Worm (Caenorhabditis elegans) whole organism, L2 larva: ENCODE measurements around the gene ZK742.6.

Source experiments
- C34F6.9 ChIP-seq: fragments of 150-350 bp; optimal IDR thresholded peaks from 2 replicates; lab custom pipeline; 2014; ENCODE audit warnings: missing biosample characterization, missing genetic modification characterization
- F13H6.1 ChIP-seq: sonication (generic microtip); optimal IDR thresholded peaks from 2 replicates; lab custom pipeline; 2016; ENCODE audit warnings: missing genetic modification characterization, missing compliant biosample characterization
- R02D3.7 ChIP-seq: fragments of 150-350 bp; optimal IDR thresholded peaks from 2 replicates; lab custom pipeline; 2014; ENCODE audit warnings: missing biosample characterization, missing genetic modification characterization
- Y55F3AM.14 ChIP-seq: fragments of 200-800 bp; sonication (Bioruptor generic); optimal IDR thresholded peaks from 2 replicates; lab custom pipeline; 2018; ENCODE audit warnings: mild to moderate bottlenecking, missing genetic modification characterization, missing compliant biosample characterization
- ZK546.5 ChIP-seq: sonication (generic microtip); optimal IDR thresholded peaks from 2 replicates; lab custom pipeline; 2017; ENCODE audit warnings: missing biosample characterization, missing genetic modification characterization
- ama-1 ChIP-seq: fragments of 150-350 bp; optimal IDR thresholded peaks from 2 replicates; lab custom pipeline; 2018; ENCODE audit warnings: inconsistent platforms
- blmp-1 ChIP-seq: sonication (generic microtip); optimal IDR thresholded peaks from 2 replicates; lab custom pipeline; 2017; ENCODE audit warnings: missing genetic modification characterization, mild to moderate bottlenecking, missing compliant biosample characterization, antibody characterized with exemption, moderate library complexity; ENCODE audit not compliant: insufficient read depth
- ceh-16 ChIP-seq: fragments of 150-350 bp; optimal IDR thresholded peaks from 2 replicates; lab custom pipeline; 2014; ENCODE audit warnings: missing biosample characterization, missing genetic modification characterization
- ceh-82 ChIP-seq: fragments of 150-350 bp; optimal IDR thresholded peaks from 2 replicates; lab custom pipeline; 2014; ENCODE audit warnings: missing biosample characterization, missing genetic modification characterization
- crh-2 ChIP-seq: sonication (generic microtip); optimal IDR thresholded peaks from 2 replicates; lab custom pipeline; 2017; ENCODE audit warnings: missing biosample characterization, missing genetic modification characterization
- dmd-4 ChIP-seq: sonication (generic microtip); optimal IDR thresholded peaks from 2 replicates; lab custom pipeline; 2017; ENCODE audit warnings: missing biosample characterization, missing genetic modification characterization
- egl-27 ChIP-seq: sonication (generic microtip); optimal IDR thresholded peaks from 3 replicates; lab custom pipeline; 2017; ENCODE audit warnings: missing biosample characterization, missing genetic modification reagents, missing genetic modification characterization
- elt-1 ChIP-seq: fragments of 150-350 bp; optimal IDR thresholded peaks from 2 replicates; lab custom pipeline; 2014; ENCODE audit warnings: missing biosample characterization, missing genetic modification characterization
- fos-1 ChIP-seq: fragments of 150-350 bp; optimal IDR thresholded peaks from 2 replicates; lab custom pipeline; 2014; ENCODE audit warnings: missing biosample characterization, missing genetic modification characterization
- gmeb-1 ChIP-seq: fragments of 150-350 bp; optimal IDR thresholded peaks from 2 replicates; lab custom pipeline; 2014; ENCODE audit warnings: missing biosample characterization, missing genetic modification characterization
- lin-11 ChIP-seq: fragments of 150-350 bp; sonication (generic microtip); optimal IDR thresholded peaks from 2 replicates; lab custom pipeline; 2014; ENCODE audit warnings: missing biosample characterization, missing genetic modification characterization, inconsistent platforms, mixed read lengths
- lin-13 ChIP-seq: fragments of 150-350 bp; optimal IDR thresholded peaks from 2 replicates; lab custom pipeline; 2014; ENCODE audit warnings: missing biosample characterization, missing genetic modification reagents, missing genetic modification characterization
- lin-39 ChIP-seq: fragments of 150-350 bp; optimal IDR thresholded peaks from 2 replicates; lab custom pipeline; 2014; ENCODE audit warnings: missing biosample characterization, missing genetic modification reagents, missing genetic modification characterization
- lsy-2 ChIP-seq, 2 experiments: fragments of 150-350 bp in 1 of 2; sonication (generic microtip) in 1 of 2; optimal IDR thresholded peaks; 2 replicates each; lab custom pipeline; 2014 to 2017; ENCODE audit warnings: missing biosample characterization in 2 of 2, missing genetic modification characterization in 2 of 2
- mab-5 ChIP-seq: fragments of 150-350 bp; optimal IDR thresholded peaks from 2 replicates; lab custom pipeline; 2014; ENCODE audit warnings: missing biosample characterization, missing genetic modification characterization
- mdl-1 ChIP-seq, 2 experiments: fragments of 150-350 bp in 1 of 2; sonication (generic microtip) in 1 of 2; optimal IDR thresholded peaks; 2 replicates each; lab custom pipeline; 2017; ENCODE audit warnings: missing biosample characterization in 2 of 2, missing genetic modification characterization in 2 of 2
- nhr-10 ChIP-seq: sonication (generic microtip); optimal IDR thresholded peaks from 2 replicates; lab custom pipeline; 2017; ENCODE audit warnings: missing biosample characterization, missing genetic modification characterization
- nhr-11 ChIP-seq: fragments of 150-350 bp; optimal IDR thresholded peaks from 2 replicates; lab custom pipeline; 2014; ENCODE audit warnings: missing biosample characterization, missing genetic modification characterization
- nhr-12 ChIP-seq: fragments of 150-350 bp; optimal IDR thresholded peaks from 2 replicates; lab custom pipeline; 2014; ENCODE audit warnings: missing biosample characterization, missing genetic modification characterization
- nhr-129 ChIP-seq: fragments of 150-350 bp; optimal IDR thresholded peaks from 2 replicates; lab custom pipeline; 2014; ENCODE audit warnings: missing biosample characterization, missing genetic modification characterization
- nhr-21 ChIP-seq: fragments of 150-350 bp; optimal IDR thresholded peaks from 2 replicates; lab custom pipeline; 2014; ENCODE audit warnings: missing biosample characterization, missing genetic modification characterization
- nhr-23 ChIP-seq: fragments of 150-350 bp; optimal IDR thresholded peaks from 2 replicates; lab custom pipeline; 2014; ENCODE audit warnings: missing biosample characterization, missing genetic modification reagents, missing genetic modification characterization
- nhr-237 ChIP-seq: fragments of 150-350 bp; optimal IDR thresholded peaks from 2 replicates; lab custom pipeline; 2014; ENCODE audit warnings: missing biosample characterization, missing genetic modification characterization
- nhr-25 ChIP-seq: fragments of 150-350 bp; sonication (generic microtip); optimal IDR thresholded peaks from 3 replicates; lab custom pipeline; 2014; ENCODE audit warnings: missing biosample characterization, missing genetic modification characterization
- nhr-6 ChIP-seq: fragments of 150-350 bp; optimal IDR thresholded peaks from 2 replicates; lab custom pipeline; 2014; ENCODE audit warnings: missing biosample characterization, missing genetic modification characterization
- nhr-77 ChIP-seq: fragments of 150-350 bp; optimal IDR thresholded peaks from 2 replicates; lab custom pipeline; 2014; ENCODE audit warnings: missing biosample characterization, missing genetic modification characterization
- peb-1 ChIP-seq: fragments of 150-350 bp; optimal IDR thresholded peaks from 2 replicates; lab custom pipeline; 2014; ENCODE audit warnings: missing biosample characterization, missing genetic modification characterization
- sem-4 ChIP-seq: fragments of 150-350 bp; optimal IDR thresholded peaks from 2 replicates; lab custom pipeline; 2014; ENCODE audit warnings: missing biosample characterization, missing genetic modification reagents, missing genetic modification characterization
- skn-1 ChIP-seq: sonication (generic microtip); optimal IDR thresholded peaks from 2 replicates; lab custom pipeline; 2017; ENCODE audit warnings: missing biosample characterization, missing genetic modification characterization
- sma-3 ChIP-seq: sonication (generic microtip); optimal IDR thresholded peaks from 2 replicates; lab custom pipeline; 2016; ENCODE audit warnings: missing genetic modification reagents, missing genetic modification characterization, missing compliant biosample characterization
- sma-9 ChIP-seq, 2 experiments: fragments of 150-350 bp in 1 of 2; sonication (generic microtip) in 1 of 2; optimal IDR thresholded peaks; 2 replicates each; lab custom pipeline; 2014 to 2016; ENCODE audit warnings: missing genetic modification characterization in 2 of 2, mild to moderate bottlenecking in 1 of 2, missing biosample characterization in 1 of 2, missing compliant biosample characterization in 1 of 2, missing genetic modification reagents in 1 of 2, moderate library complexity in 1 of 2
- unc-55 ChIP-seq: fragments of 150-350 bp; sonication (generic microtip); optimal IDR thresholded peaks from 3 replicates; lab custom pipeline; 2014; ENCODE audit warnings: missing biosample characterization, missing genetic modification reagents, missing genetic modification characterization
- unc-62 ChIP-seq: fragments of 150-350 bp; optimal IDR thresholded peaks from 2 replicates; lab custom pipeline; 2014; ENCODE audit warnings: missing biosample characterization, missing genetic modification reagents, missing genetic modification characterization
- zag-1 ChIP-seq: fragments of 150-350 bp; optimal IDR thresholded peaks from 2 replicates; lab custom pipeline; 2014; ENCODE audit warnings: missing biosample characterization, missing genetic modification characterization
- ztf-1 ChIP-seq: fragments of 200-800 bp; sonication (Bioruptor generic); conservative IDR thresholded peaks from 2 replicates; pipeline ENCODE4 v1.3.6; 2022; ENCODE audit warnings: missing genetic modification characterization, missing compliant biosample characterization
- ztf-11 ChIP-seq: sonication (generic microtip); optimal IDR thresholded peaks from 2 replicates; lab custom pipeline; 2017; ENCODE audit warnings: missing biosample characterization, missing genetic modification characterization

Gene ZK742.6

ce11 chrV:7826362-7826761, 11.6 kb upstream of the ZK742.6 start:
- no peak for TF ChIP-seq lsy-2 (tag; optimal IDR thresholded peaks at IDR 0.05; lab: Kevin White, UChicago)
- no peak for TF ChIP-seq ZK546.5 (tag; lab: Kevin White, UChicago)
- TF ChIP-seq lin-13 (GFP tag; lab: Kevin White, UChicago), result no peak
- no peak for TF ChIP-seq dmd-4 (tag; lab: Kevin White, UChicago)
- no peak for TF ChIP-seq ztf-11 (tag; lab: Kevin White, UChicago)
- no peak for TF ChIP-seq nhr-10 (tag; lab: Kevin White, UChicago)
- TF ChIP-seq nhr-12 (tag; lab: Kevin White, UChicago), result no peak
- no peak for TF ChIP-seq nhr-25 (tag; lab: Kevin White, UChicago)
- no peak for TF ChIP-seq fos-1 (tag; lab: Kevin White, UChicago)
- no peak for TF ChIP-seq ama-1 (lab: Kevin White, UChicago)
- TF ChIP-seq unc-62, result no peak
- TF ChIP-seq ceh-82 (tag; lab: Kevin White, UChicago), result no peak
- TF ChIP-seq nhr-11 (tag; lab: Kevin White, UChicago), result no peak
- no peak for TF ChIP-seq mab-5 (tag; lab: Kevin White, UChicago)
- no peak for TF ChIP-seq elt-1 (tag; lab: Kevin White, UChicago)
- no peak for TF ChIP-seq gmeb-1 (tag; lab: Kevin White, UChicago)
- no peak for TF ChIP-seq lin-39
- TF ChIP-seq, all 48 proteins: peak for 0

ce11 chrV:7825836-7826235, 11.1 kb upstream of the ZK742.6 start:
- no peak for TF ChIP-seq C34F6.9 (tag; lab: Kevin White, UChicago)
- TF ChIP-seq nhr-6 (tag; lab: Kevin White, UChicago), result no peak
- TF ChIP-seq F13H6.1 (tag; lab: Kevin White, UChicago), result peak; percentile 4
- TF ChIP-seq mdl-1 (tag; optimal IDR thresholded peaks at IDR 0.05; lab: Kevin White, UChicago), result no peak
- no peak for TF ChIP-seq nhr-23
- TF ChIP-seq R02D3.7 (tag; lab: Kevin White, UChicago), result no peak
- no peak for TF ChIP-seq ZK546.5 (tag; lab: Kevin White, UChicago)

- TF ChIP-seq ceh-82 (tag; lab: Kevin White, UChicago) (no peak), nhr-11 (tag; lab: Kevin White, UChicago) (no peak)
Observed at ce11 chrV:7824138-7824537, 9.4 kb upstream of the ZK742.6 start.

- TF ChIP-seq egl-27 (tag; lab: Kevin White, UChicago) (peak; percentile 19), lin-11 (tag; lab: Kevin White, UChicago) (no peak), ceh-16 (tag; lab: Kevin White, UChicago) (no peak), mab-5 (tag; lab: Kevin White, UChicago) (peak; percentile 56), ceh-82 (tag; lab: Kevin White, UChicago) (no peak), sma-9 (GFP tag; optimal IDR thresholded peaks at IDR 0.05; lab: Kevin White, UChicago) (peak; percentile 32), sma-9 (tag; optimal IDR thresholded peaks at IDR 0.05; lab: Kevin White, UChicago) (no peak), unc-62 (peak; percentile 8), lsy-2 (tag; optimal IDR thresholded peaks at IDR 0.05; lab: Kevin White, UChicago) (peak in 1 of 2 experiments; percentile 57), C34F6.9 (tag; lab: Kevin White, UChicago) (peak; percentile 37), nhr-237 (no peak), nhr-129 (tag; lab: Kevin White, UChicago) (peak; percentile 84), F13H6.1 (tag; lab: Kevin White, UChicago) (peak; percentile 82), crh-2 (tag; lab: Kevin White, UChicago) (peak; percentile 60)
- TF ChIP-seq, all 48 proteins: peak for 9
Observed at ce11 chrV:7822655-7823054, 7.9 kb upstream of the ZK742.6 start.

- TF ChIP-seq nhr-237, result no peak
- TF ChIP-seq nhr-21 (tag; lab: Kevin White, UChicago), result no peak
- peak; percentile 47 for TF ChIP-seq crh-2 (tag; lab: Kevin White, UChicago)
- no peak for TF ChIP-seq nhr-11 (tag; lab: Kevin White, UChicago)
- no peak for TF ChIP-seq ztf-1 (GFP tag; lab: Robert Waterston, UW)
- TF ChIP-seq lin-39, result no peak
- peak; percentile 24 for TF ChIP-seq nhr-129 (tag; lab: Kevin White, UChicago)
- TF ChIP-seq ztf-11 (tag; lab: Kevin White, UChicago), result no peak
- peak; percentile 7 for TF ChIP-seq sma-9 (GFP tag; optimal IDR thresholded peaks at IDR 0.05; lab: Kevin White, UChicago)
- no peak for TF ChIP-seq sma-9 (tag; optimal IDR thresholded peaks at IDR 0.05; lab: Kevin White, UChicago)
- peak; percentile 71 for TF ChIP-seq C34F6.9 (tag; lab: Kevin White, UChicago)
- TF ChIP-seq peb-1 (tag; lab: Kevin White, UChicago), result no peak
- no peak for TF ChIP-seq sem-4 (tag; lab: Kevin White, UChicago)
- no peak for TF ChIP-seq blmp-1 (tag; lab: Kevin White, UChicago)
- TF ChIP-seq unc-55 (GFP tag; lab: Kevin White, UChicago), result peak; percentile 71
- TF ChIP-seq sma-3 (GFP tag; lab: Kevin White, UChicago), result peak; percentile 45
- TF ChIP-seq egl-27 (tag; lab: Kevin White, UChicago), result no peak
- no peak for TF ChIP-seq nhr-25 (tag; lab: Kevin White, UChicago)
- TF ChIP-seq nhr-10 (tag; lab: Kevin White, UChicago), result no peak
- no peak for TF ChIP-seq dmd-4 (tag; lab: Kevin White, UChicago)
- TF ChIP-seq lin-11 (tag; lab: Kevin White, UChicago), result no peak
- no peak for TF ChIP-seq Y55F3AM.14 (GFP tag; lab: Kevin White, UChicago)
- TF ChIP-seq nhr-6 (tag; lab: Kevin White, UChicago), result no peak
- TF ChIP-seq fos-1 (tag; lab: Kevin White, UChicago), result peak; percentile 50
- TF ChIP-seq skn-1 (tag; lab: Kevin White, UChicago), result no peak
- no peak for TF ChIP-seq unc-62
- TF ChIP-seq F13H6.1 (tag; lab: Kevin White, UChicago), result no peak
- TF ChIP-seq zag-1 (tag; lab: Kevin White, UChicago), result no peak
- TF ChIP-seq gmeb-1 (tag; lab: Kevin White, UChicago), result peak; percentile 27
- TF ChIP-seq nhr-77 (tag; lab: Kevin White, UChicago), result no peak
- TF ChIP-seq nhr-23, result no peak
Observed at ce11 chrV:7820270-7820669, 5.5 kb upstream of the ZK742.6 start, which contains the start of gene lbp-4. Gene lbp-4 (plus strand): TSS chrV:7820578.
